Fruit fly (Drosophila melanogaster) whole organism, embryonic: ENCODE results near the gene CG33489.

Source experiments
- Antp ChIP-seq: fragments of 200-800 bp; sonication (Bioruptor generic); optimal IDR thresholded peaks from 3 replicates; lab custom pipeline; 2016; ENCODE audit warnings: missing biosample characterization, missing genetic modification characterization
- Awh ChIP-seq: fragments of 200-800 bp; sonication (Bioruptor generic); IDR thresholded peaks from 2 replicates; pipeline ENCODE4, ENCODE4 v1.3.6; 2022; ENCODE audit warnings: missing biosample characterization, missing genetic modification characterization
- B-H1 ChIP-seq: fragments of 200-800 bp; sonication (Bioruptor generic); IDR thresholded peaks from 3 replicates; pipeline ENCODE4 v1.3.6; 2022; ENCODE audit warnings: missing biosample characterization, missing genetic modification characterization
- Bgb ChIP-seq: fragments of 200-800 bp; sonication (Bioruptor generic); IDR thresholded peaks from 2 replicates; pipeline ENCODE4 v1.3.6; 2022; ENCODE audit warnings: missing biosample characterization, missing genetic modification characterization; ENCODE audit not compliant: partially characterized antibody
- CG12659 ChIP-seq: fragments of 200-800 bp; sonication (Bioruptor generic); optimal IDR thresholded peaks from 3 replicates; lab custom pipeline; 2017; ENCODE audit warnings: mild to moderate bottlenecking, missing biosample characterization, missing genetic modification reagents, missing genetic modification characterization
- CG12744 ChIP-seq: fragments of 200-800 bp; sonication (Bioruptor generic); optimal IDR thresholded peaks from 2 replicates; lab custom pipeline; 2016; ENCODE audit warnings: missing biosample characterization, missing genetic modification characterization
- CG12942 ChIP-seq: fragments of 200-800 bp; sonication (Bioruptor generic); optimal IDR thresholded peaks from 3 replicates; lab custom pipeline; 2016; ENCODE audit warnings: missing biosample characterization, missing genetic modification characterization
- CG13287 ChIP-seq: fragments of 200-800 bp; sonication (Bioruptor generic); IDR thresholded peaks from 2 replicates; pipeline ENCODE4 v1.3.6; 2022; ENCODE audit warnings: missing biosample characterization, missing genetic modification characterization; ENCODE audit not compliant: partially characterized antibody
- CG14014 ChIP-seq: fragments of 200-800 bp; sonication (Bioruptor generic); IDR thresholded peaks from 2 replicates; pipeline ENCODE4 v1.3.6; 2022; ENCODE audit warnings: missing biosample characterization, missing genetic modification characterization
- CG14710 ChIP-seq: fragments of 200-800 bp; sonication (Bioruptor generic); optimal IDR thresholded peaks from 3 replicates; lab custom pipeline; 2019; ENCODE audit warnings: missing biosample characterization, mild to moderate bottlenecking, missing genetic modification characterization, moderate library complexity
- CG14965 ChIP-seq: fragments of 200-800 bp; sonication (Bioruptor generic); optimal IDR thresholded peaks from 2 replicates; lab custom pipeline; 2016; ENCODE audit warnings: missing biosample characterization, missing genetic modification characterization, borderline replicate concordance
- CG15696 ChIP-seq: fragments of 200-800 bp; sonication (Bioruptor generic); optimal IDR thresholded peaks from 2 replicates; lab custom pipeline; 2019; ENCODE audit warnings: missing biosample characterization, mild to moderate bottlenecking, missing genetic modification characterization, moderate library complexity
- CG1602 ChIP-seq: fragments of 200-800 bp; sonication (Bioruptor generic); optimal IDR thresholded peaks from 3 replicates; lab custom pipeline; 2016; ENCODE audit warnings: missing biosample characterization, missing genetic modification characterization
- CG16813 ChIP-seq: fragments of 200-800 bp; sonication (Bioruptor generic); IDR thresholded peaks from 3 replicates; pipeline ENCODE4 v1.3.6; 2022; ENCODE audit warnings: missing biosample characterization, missing genetic modification characterization; ENCODE audit not compliant: partially characterized antibody
- CG17361 ChIP-seq: fragments of 200-800 bp; sonication (Bioruptor generic); IDR thresholded peaks from 3 replicates; pipeline ENCODE4 v1.3.6; 2022; ENCODE audit warnings: missing biosample characterization, missing genetic modification characterization
- CG18599 ChIP-seq: fragments of 200-800 bp; sonication (Bioruptor generic); optimal IDR thresholded peaks from 3 replicates; lab custom pipeline; 2017; ENCODE audit warnings: missing biosample characterization, missing genetic modification characterization, mild to moderate bottlenecking, moderate library complexity, missing genetic modification reagents
- CG2202 ChIP-seq: fragments of 200-800 bp; sonication (Bioruptor generic); optimal IDR thresholded peaks from 2 replicates; lab custom pipeline; 2018; ENCODE audit warnings: missing biosample characterization, mild to moderate bottlenecking, missing genetic modification characterization
- CG31224 ChIP-seq: fragments of 200-800 bp; sonication (Bioruptor generic); IDR thresholded peaks from 2 replicates; pipeline ENCODE4 v1.3.6; 2022; ENCODE audit warnings: missing biosample characterization, missing genetic modification characterization
- CG31388 ChIP-seq: fragments of 200-800 bp; sonication (Bioruptor generic); optimal IDR thresholded peaks from 2 replicates; lab custom pipeline; 2016; ENCODE audit warnings: missing biosample characterization, missing genetic modification characterization
- CG33213 ChIP-seq: fragments of 200-800 bp; sonication (Bioruptor generic); optimal IDR thresholded peaks from 3 replicates; lab custom pipeline; 2016; ENCODE audit warnings: missing biosample characterization, missing genetic modification characterization
- CG4730 ChIP-seq: fragments of 200-800 bp; sonication (Bioruptor generic); IDR thresholded peaks from 2 replicates; pipeline ENCODE4 v1.3.6; 2022; ENCODE audit warnings: missing biosample characterization, missing genetic modification characterization
- CG7372 ChIP-seq: fragments of 200-800 bp; sonication (Bioruptor generic); IDR thresholded peaks from 2 replicates; pipeline ENCODE4 v1.3.6; 2022; ENCODE audit warnings: missing biosample characterization, missing genetic modification characterization
- CG7745 ChIP-seq: fragments of 200-800 bp; sonication (Bioruptor generic); optimal IDR thresholded peaks from 2 replicates; lab custom pipeline; 2018; ENCODE audit warnings: missing biosample characterization, mild to moderate bottlenecking, missing genetic modification characterization, moderate library complexity
- CG7786 ChIP-seq: fragments of 200-800 bp; sonication (Bioruptor generic); optimal IDR thresholded peaks from 2 replicates; lab custom pipeline; 2016; ENCODE audit warnings: missing biosample characterization, missing genetic modification characterization
- CG8089 ChIP-seq: fragments of 200-800 bp; sonication (Bioruptor generic); optimal IDR thresholded peaks from 3 replicates; lab custom pipeline; 2016; ENCODE audit warnings: missing biosample characterization, missing genetic modification characterization
- CG9727 ChIP-seq: fragments of 200-800 bp; sonication (Bioruptor generic); optimal IDR thresholded peaks from 3 replicates; lab custom pipeline; 2017; ENCODE audit warnings: missing biosample characterization, mild to moderate bottlenecking, missing genetic modification characterization
- CrebB ChIP-seq: fragments of 200-800 bp; sonication (Bioruptor generic); optimal IDR thresholded peaks from 3 replicates; lab custom pipeline; 2018; ENCODE audit warnings: missing biosample characterization, mild to moderate bottlenecking, missing genetic modification characterization
- Dbx ChIP-seq: fragments of 200-800 bp; sonication (Bioruptor generic); IDR thresholded peaks from 3 replicates; pipeline ENCODE4 v1.3.6; 2022; ENCODE audit warnings: missing biosample characterization, missing genetic modification characterization
- GATAe ChIP-seq: fragments of 200-800 bp; sonication (Bioruptor generic); conservative IDR thresholded peaks from 2 replicates; pipeline ENCODE4 v1.3.6; 2022; ENCODE audit warnings: missing biosample characterization, missing genetic modification characterization
- Lim3 ChIP-seq: fragments of 200-800 bp; sonication (Bioruptor generic); IDR thresholded peaks from 2 replicates; pipeline ENCODE4 v1.3.6; 2022; ENCODE audit warnings: missing biosample characterization, missing genetic modification characterization
- MBD-R2 ChIP-seq: fragments of 200-800 bp; sonication (Bioruptor generic); IDR thresholded peaks from 2 replicates; pipeline ENCODE4 v1.3.6; 2022; ENCODE audit warnings: missing biosample characterization, missing genetic modification characterization
- Mes4 ChIP-seq: fragments of 200-800 bp; sonication (Bioruptor generic); optimal IDR thresholded peaks from 2 replicates; lab custom pipeline; 2016; ENCODE audit warnings: missing biosample characterization, missing genetic modification characterization
- Six4 ChIP-seq: fragments of 200-800 bp; sonication (Bioruptor generic); optimal IDR thresholded peaks from 2 replicates; lab custom pipeline; 2016; ENCODE audit warnings: missing biosample characterization, missing genetic modification characterization
- chm ChIP-seq: fragments of 200-800 bp; sonication (Bioruptor generic); IDR thresholded peaks from 2 replicates; pipeline ENCODE4 v1.3.6; 2022; ENCODE audit warnings: missing biosample characterization, missing genetic modification characterization
- ci ChIP-seq: fragments of 200-800 bp; sonication (Bioruptor generic); IDR thresholded peaks from 3 replicates; pipeline ENCODE4 v1.3.6; 2022; ENCODE audit warnings: missing biosample characterization, missing genetic modification characterization
- fd64A ChIP-seq: fragments of 200-800 bp; sonication (Bioruptor generic); optimal IDR thresholded peaks from 3 replicates; lab custom pipeline; 2018; ENCODE audit warnings: missing biosample characterization, mild to moderate bottlenecking, missing genetic modification characterization
- fru ChIP-seq: fragments of >200 bp; optimal IDR thresholded peaks from 2 replicates; lab custom pipeline; 2017
- gcm ChIP-seq: fragments of 200-800 bp; sonication (Bioruptor generic); optimal IDR thresholded peaks from 2 replicates; lab custom pipeline; 2019; ENCODE audit warnings: missing biosample characterization, mild to moderate bottlenecking, missing genetic modification characterization, moderate library complexity
- lilli ChIP-seq: fragments of 200-800 bp; sonication (Bioruptor generic); optimal IDR thresholded peaks from 3 replicates; lab custom pipeline; 2016; ENCODE audit warnings: missing biosample characterization, missing genetic modification characterization
- nerfin-2 ChIP-seq: fragments of 200-800 bp; sonication (Bioruptor generic); IDR thresholded peaks from 2 replicates; pipeline ENCODE4 v1.3.6; 2022; ENCODE audit warnings: missing biosample characterization, missing genetic modification characterization; ENCODE audit not compliant: partially characterized antibody
- org-1 ChIP-seq: fragments of 200-800 bp; sonication (Bioruptor generic); optimal IDR thresholded peaks from 2 replicates; lab custom pipeline; 2017; ENCODE audit warnings: missing biosample characterization, missing genetic modification characterization
- otp ChIP-seq: fragments of 200-800 bp; sonication (Bioruptor generic); IDR thresholded peaks from 3 replicates; pipeline ENCODE4, ENCODE4 v1.3.6; 2022; ENCODE audit warnings: missing biosample characterization, missing genetic modification characterization
- pnt ChIP-seq: fragments of 200-800 bp; sonication (Bioruptor generic); optimal IDR thresholded peaks from 3 replicates; lab custom pipeline; 2016; ENCODE audit warnings: missing biosample characterization, missing genetic modification characterization
- seq ChIP-seq: fragments of 200-800 bp; sonication (Bioruptor generic); IDR thresholded peaks from 2 replicates; pipeline ENCODE4 v1.3.6; 2022; ENCODE audit warnings: missing biosample characterization, missing genetic modification characterization
- shn ChIP-seq: fragments of 200-800 bp; sonication (Bioruptor generic); optimal IDR thresholded peaks from 3 replicates; lab custom pipeline; 2016; ENCODE audit warnings: missing biosample characterization, missing genetic modification characterization
- slp2 ChIP-seq: fragments of 200-800 bp; sonication (Bioruptor generic); optimal IDR thresholded peaks from 2 replicates; lab custom pipeline; 2016; ENCODE audit warnings: missing biosample characterization, missing genetic modification characterization
- trem ChIP-seq: fragments of 200-800 bp; optimal IDR thresholded peaks from 3 replicates; lab custom pipeline; 2019; ENCODE audit warnings: missing biosample characterization, mild to moderate bottlenecking, missing genetic modification characterization, moderate library complexity
- twi ChIP-seq: fragments of 200-800 bp; optimal IDR thresholded peaks from 2 replicates; lab custom pipeline; 2019; ENCODE audit warnings: missing biosample characterization, mild to moderate bottlenecking, missing genetic modification characterization, moderate library complexity
- unpg ChIP-seq: fragments of 200-800 bp; sonication (Bioruptor generic); optimal IDR thresholded peaks from 3 replicates; lab custom pipeline; 2018; ENCODE audit warnings: missing biosample characterization, mild to moderate bottlenecking, missing genetic modification characterization, moderate library complexity

Gene CG33489

DNA sequence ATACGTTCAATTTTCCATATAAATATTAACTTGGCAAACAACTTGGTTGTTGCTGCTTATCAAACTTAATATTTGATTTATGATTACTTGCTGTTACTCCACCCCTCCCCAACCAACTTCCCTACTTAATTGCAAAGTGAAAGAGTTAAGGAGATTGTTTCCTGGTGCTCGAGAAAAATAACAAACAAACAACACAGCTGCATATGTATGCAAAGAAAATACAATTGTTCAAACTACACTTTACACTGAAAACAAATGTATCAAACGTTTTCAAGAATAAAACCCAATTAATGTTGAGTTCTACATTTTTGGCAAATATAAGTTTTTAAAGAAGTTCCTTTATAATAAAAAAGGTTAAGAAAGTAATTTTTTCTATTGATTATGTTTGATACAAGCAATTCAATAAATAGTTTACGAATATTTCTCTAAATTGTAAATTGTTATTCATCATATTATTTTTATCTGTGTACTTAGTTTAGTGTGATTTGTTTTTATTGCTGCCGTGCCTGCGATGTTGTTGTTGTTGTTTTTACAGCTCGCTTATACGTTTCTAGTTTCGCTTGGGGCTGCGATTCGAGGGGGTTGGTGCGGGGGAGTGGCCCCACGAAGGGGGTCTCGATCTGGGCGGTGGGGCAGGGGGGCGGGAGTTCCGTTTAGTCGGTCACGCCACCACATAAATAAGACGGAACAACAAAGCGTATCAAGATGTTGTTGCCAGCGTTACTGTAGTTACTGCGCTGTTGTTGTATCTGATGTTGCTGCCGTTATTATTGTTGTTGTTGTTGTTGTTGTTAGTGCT is 21.0 kb downstream of the CG33489 start (continued):
- peak; percentile 71 for TF ChIP-seq CG12659 (GFP tag; lab: Kevin White, UChicago)
- peak; percentile 10 for TF ChIP-seq shn (GFP tag; lab: Kevin White, UChicago)
- peak; percentile 65 for TF ChIP-seq CG15696 (tag; lab: Kevin White, UChicago)
- TF ChIP-seq CG7786 (GFP tag; lab: Kevin White, UChicago), result peak; percentile 5
- TF ChIP-seq ci, result peak; percentile 29; the same call in 2 of the 3 replicates
- TF ChIP-seq CG2202 (tag; lab: Kevin White, UChicago), result peak; percentile 63
- peak; percentile 86 for TF ChIP-seq CG14710 (tag; lab: Kevin White, UChicago)
- TF ChIP-seq otp (GFP tag; lab: Robert Waterston, UW), result no peak
- TF ChIP-seq CG18599 (GFP tag; lab: Kevin White, UChicago), result peak; percentile 76
- TF ChIP-seq CG31388 (GFP tag; lab: Kevin White, UChicago), result no peak
- peak; percentile 42 for TF ChIP-seq CG8089 (GFP tag; lab: Kevin White, UChicago)
- TF ChIP-seq seq (GFP tag; lab: Robert Waterston, UW), result no peak
- no peak for TF ChIP-seq MBD-R2 (GFP tag; lab: Robert Waterston, UW)
- TF ChIP-seq fd64A (GFP tag; lab: Kevin White, UChicago), result peak; percentile 20
- no peak for TF ChIP-seq Antp (GFP tag; lab: Kevin White, UChicago)
- 0 out of 2 replicates have a peak, but pooled peaks have one; percentile 34 for TF ChIP-seq CG31224 (GFP tag; lab: Robert Waterston, UW)
- peak; percentile 67 for TF ChIP-seq Dbx (GFP tag; lab: Robert Waterston, UW)
- TF ChIP-seq chm (GFP tag; lab: Robert Waterston, UW), result no peak
- peak; percentile 74 for TF ChIP-seq trem (tag; lab: Kevin White, UChicago)
- no peak for TF ChIP-seq CG7745 (tag; lab: Kevin White, UChicago)
- no peak for TF ChIP-seq CG4730 (GFP tag; lab: Robert Waterston, UW)
- peak; percentile 84 for TF ChIP-seq CG9727
- TF ChIP-seq Lim3 (GFP tag; lab: Robert Waterston, UW), result no peak; the same call in 1 of the 2 replicates
- peak; percentile 62 for TF ChIP-seq CG12942 (GFP tag; lab: Kevin White, UChicago)
- no peak; the same call in 2 of the 3 replicates for TF ChIP-seq B-H1 (GFP tag; lab: Robert Waterston, UW)
- peak; percentile 51; the same call in 1 of the 2 replicates for TF ChIP-seq Bgb (GFP tag; lab: Robert Waterston, UW)
- TF ChIP-seq CG12744 (GFP tag; lab: Kevin White, UChicago), result peak; percentile 20
- TF ChIP-seq CG7372 (GFP tag; lab: Robert Waterston, UW), result no peak
- TF ChIP-seq Mes4 (GFP tag; lab: Kevin White, UChicago), result peak; percentile 36
- TF ChIP-seq unpg, result peak; percentile 83
- TF ChIP-seq CG17361 (GFP tag; lab: Robert Waterston, UW), result peak; percentile 87
- peak; percentile 26; the same call in 1 of the 2 replicates for TF ChIP-seq CG13287 (GFP tag; lab: Robert Waterston, UW)
- peak; percentile 64 for TF ChIP-seq org-1 (GFP tag; lab: Kevin White, UChicago)
- peak; percentile 31 for TF ChIP-seq CrebB (tag; lab: Kevin White, UChicago)
- no peak for TF ChIP-seq Awh
- TF ChIP-seq CG14014 (GFP tag; lab: Robert Waterston, UW), result peak; percentile 30; the same call in 1 of the 2 replicates
- TF ChIP-seq Six4 (GFP tag; lab: Kevin White, UChicago), result peak; percentile 65
- no peak for TF ChIP-seq fru (lab: Kevin White, UChicago)
- TF ChIP-seq nerfin-2 (GFP tag; lab: Robert Waterston, UW), result no peak
- peak; percentile 44 for TF ChIP-seq lilli
- peak; percentile 53 for TF ChIP-seq gcm
- TF ChIP-seq CG16813 (GFP tag; lab: Robert Waterston, UW), result no peak
- peak; percentile 54 for TF ChIP-seq twi (tag; lab: Kevin White, UChicago)
- peak; percentile 67 for TF ChIP-seq CG1602
- TF ChIP-seq slp2 (GFP tag; lab: Kevin White, UChicago), result peak; percentile 25
- no peak for TF ChIP-seq GATAe (GFP tag; lab: Robert Waterston, UW)
- TF ChIP-seq CG33213 (GFP tag; lab: Kevin White, UChicago), result peak; percentile 41
- no peak for TF ChIP-seq CG14965 (GFP tag; lab: Kevin White, UChicago)
- TF ChIP-seq pnt (GFP tag; lab: Kevin White, UChicago), result peak; percentile 38
